Fruit fly (Drosophila melanogaster) whole organism, embryonic: ENCODE results near the gene CG12010.
A peak's percentile ranks its signal among the peaks of the same experiment; 100 is the strongest.

Experiments used
- CG42726 ChIP-seq: fragments of 200-800 bp; sonication (Bioruptor generic); IDR thresholded peaks from 2 replicates; pipeline ENCODE4 v1.3.6; 2022; ENCODE audit warnings: missing biosample characterization, missing genetic modification characterization; ENCODE audit not compliant: partially characterized antibody
- CG8944 ChIP-seq: fragments of 200-800 bp; sonication (Bioruptor generic); optimal IDR thresholded peaks from 3 replicates; lab custom pipeline; 2016; ENCODE audit warnings: missing biosample characterization, missing genetic modification characterization
- en ChIP-seq: fragments of 200-800 bp; sonication (Bioruptor generic); optimal IDR thresholded peaks from 2 replicates; lab custom pipeline; 2016; ENCODE audit warnings: missing biosample characterization, missing genetic modification characterization
- peb ChIP-seq: fragments of 200-800 bp; sonication (Bioruptor generic); IDR thresholded peaks from 2 replicates; pipeline ENCODE4 v1.3.6; 2022; ENCODE audit warnings: missing biosample characterization, missing genetic modification characterization
- ro ChIP-seq: fragments of 200-800 bp; sonication (Bioruptor generic); IDR thresholded peaks from 2 replicates; pipeline ENCODE4 v1.3.6; 2022; ENCODE audit warnings: missing biosample characterization, missing genetic modification characterization

- TF ChIP-seq en (GFP tag; lab: Kevin White, UChicago) (no peak), CG42726 (peak; percentile 85), ro (no peak), CG8944 (no peak), peb (no peak)
Measured at dm6 chr3L:3373994-3374623, at the start of gene CG12010, which contains the start of gene Ythdc1.
